Fruit fly (Drosophila melanogaster) whole organism, embryonic: ENCODE data around the gene sage.

Experiments
- Atf3 ChIP-seq: fragments of 200-800 bp; sonication (Bioruptor generic); optimal IDR thresholded peaks from 3 replicates; lab custom pipeline; 2016; ENCODE audit warnings: missing biosample characterization, missing genetic modification characterization
- Atf6 ChIP-seq: fragments of 200-800 bp; sonication (Bioruptor generic); IDR thresholded peaks from 2 replicates; pipeline ENCODE4 v1.3.6; 2022; ENCODE audit warnings: missing biosample characterization, missing genetic modification characterization
- Bteb2 ChIP-seq: fragments of 200-800 bp; sonication (Bioruptor generic); optimal IDR thresholded peaks from 2 replicates; lab custom pipeline; 2016; ENCODE audit warnings: missing biosample characterization, missing genetic modification characterization
- CG10366 ChIP-seq: fragments of 200-800 bp; sonication (Bioruptor generic); IDR thresholded peaks from 2 replicates; pipeline ENCODE4 v1.3.6; 2022; ENCODE audit warnings: missing biosample characterization, missing genetic modification characterization
- CG10979 ChIP-seq: fragments of 200-800 bp; sonication (Bioruptor generic); optimal IDR thresholded peaks from 2 replicates; lab custom pipeline; 2018; ENCODE audit warnings: missing biosample characterization, mild to moderate bottlenecking, missing genetic modification characterization, moderate library complexity
- CG11247 ChIP-seq: fragments of 200-800 bp; sonication (Bioruptor generic); IDR thresholded peaks from 2 replicates; pipeline ENCODE4 v1.3.6; 2022; ENCODE audit warnings: missing biosample characterization, missing genetic modification characterization
- CG13424 ChIP-seq: fragments of 200-800 bp; sonication (Bioruptor generic); optimal IDR thresholded peaks from 2 replicates; lab custom pipeline; 2019; ENCODE audit warnings: missing biosample characterization, mild to moderate bottlenecking, missing genetic modification characterization, moderate library complexity
- CG15269 ChIP-seq: fragments of 200-800 bp; sonication (Bioruptor generic); optimal IDR thresholded peaks from 2 replicates; lab custom pipeline; 2018; ENCODE audit warnings: missing biosample characterization, mild to moderate bottlenecking, missing genetic modification characterization, moderate library complexity
- CG17328 ChIP-seq: fragments of 200-800 bp; sonication (Bioruptor generic); IDR thresholded peaks from 2 replicates; pipeline ENCODE4 v1.3.6; 2022; ENCODE audit warnings: missing biosample characterization, missing genetic modification characterization
- CG17361 ChIP-seq: fragments of 200-800 bp; sonication (Bioruptor generic); IDR thresholded peaks from 3 replicates; pipeline ENCODE4 v1.3.6; 2022; ENCODE audit warnings: missing biosample characterization, missing genetic modification characterization
- CG2202 ChIP-seq: fragments of 200-800 bp; sonication (Bioruptor generic); optimal IDR thresholded peaks from 2 replicates; lab custom pipeline; 2018; ENCODE audit warnings: missing biosample characterization, mild to moderate bottlenecking, missing genetic modification characterization
- CG31224 ChIP-seq: fragments of 200-800 bp; sonication (Bioruptor generic); IDR thresholded peaks from 2 replicates; pipeline ENCODE4 v1.3.6; 2022; ENCODE audit warnings: missing biosample characterization, missing genetic modification characterization
- CG4328 ChIP-seq: fragments of 200-800 bp; sonication (Bioruptor generic); optimal IDR thresholded peaks from 3 replicates; lab custom pipeline; 2017; ENCODE audit warnings: missing biosample characterization, missing genetic modification reagents, missing genetic modification characterization
- CG4360 ChIP-seq: fragments of 200-800 bp; sonication (Bioruptor generic); IDR thresholded peaks from 2 replicates; pipeline ENCODE4 v1.3.6; 2022; ENCODE audit warnings: missing biosample characterization, missing genetic modification characterization
- CG4730 ChIP-seq: fragments of 200-800 bp; sonication (Bioruptor generic); IDR thresholded peaks from 2 replicates; pipeline ENCODE4 v1.3.6; 2022; ENCODE audit warnings: missing biosample characterization, missing genetic modification characterization
- CG5953 ChIP-seq: fragments of 200-800 bp; sonication (Bioruptor generic); IDR thresholded peaks from 2 replicates; pipeline ENCODE4 v1.3.6; 2022; ENCODE audit warnings: missing biosample characterization, missing genetic modification characterization
- CG6854 ChIP-seq: fragments of 200-800 bp; sonication (Bioruptor generic); optimal IDR thresholded peaks from 3 replicates; lab custom pipeline; 2017; ENCODE audit warnings: missing biosample characterization, mild to moderate bottlenecking, missing genetic modification characterization
- D ChIP-seq, 2 experiments: fragments of 200-800 bp in 1 of 2; fragments of >200 bp in 1 of 2; sonication (Bioruptor generic) in 1 of 2; optimal IDR thresholded peaks; 2 replicates in 1 of 2; 3 replicates in 1 of 2; lab custom pipeline; 2017; ENCODE audit warnings: mild to moderate bottlenecking in 1 of 2, missing biosample characterization in 1 of 2, missing genetic modification characterization in 1 of 2, missing genetic modification reagents in 1 of 2
- Dip2 ChIP-seq: fragments of 200-800 bp; sonication (Bioruptor generic); IDR thresholded peaks from 2 replicates; pipeline ENCODE4 v1.3.6; 2022; ENCODE audit warnings: missing biosample characterization, missing genetic modification characterization
- Dll ChIP-seq: fragments of 200-800 bp; sonication (Bioruptor generic); IDR thresholded peaks from 4 replicates; pipeline ENCODE4 v1.3.6; 2022; ENCODE audit warnings: missing biosample characterization, missing genetic modification characterization; ENCODE audit not compliant: partially characterized antibody
- Dref ChIP-seq: fragments of 200-800 bp; sonication (Bioruptor generic); IDR thresholded peaks from 2 replicates; pipeline ENCODE4 v1.3.6; 2022; ENCODE audit warnings: missing biosample characterization, missing genetic modification characterization
- Drgx ChIP-seq: fragments of 200-800 bp; sonication (Bioruptor generic); IDR thresholded peaks from 2 replicates; pipeline ENCODE4 v1.3.6; 2022; ENCODE audit warnings: missing biosample characterization, missing genetic modification characterization
- Fer3 ChIP-seq: fragments of 200-800 bp; sonication (Bioruptor generic); optimal IDR thresholded peaks from 2 replicates; lab custom pipeline; 2018; ENCODE audit warnings: missing biosample characterization, mild to moderate bottlenecking, missing genetic modification characterization, moderate library complexity
- Kr ChIP-seq: fragments of 200-800 bp; sonication (Bioruptor generic); optimal IDR thresholded peaks from 2 replicates; lab custom pipeline; 2017; ENCODE audit warnings: missing biosample characterization, mild to moderate bottlenecking, missing genetic modification characterization
- Nf-YA ChIP-seq: fragments of 200-800 bp; sonication (Bioruptor generic); IDR thresholded peaks from 2 replicates; pipeline ENCODE4 v1.3.6; 2022; ENCODE audit warnings: missing biosample characterization, missing genetic modification characterization
- Nf-YB ChIP-seq: fragments of 200-800 bp; sonication (Bioruptor generic); optimal IDR thresholded peaks from 3 replicates; lab custom pipeline; 2019; ENCODE audit warnings: missing biosample characterization, mild to moderate bottlenecking, missing genetic modification characterization, moderate library complexity
- Oli ChIP-seq: fragments of 200-800 bp; sonication (Bioruptor generic); optimal IDR thresholded peaks from 2 replicates; lab custom pipeline; 2018; ENCODE audit warnings: missing biosample characterization, mild to moderate bottlenecking, missing genetic modification characterization, moderate library complexity
- Pdp1 ChIP-seq, 2 experiments: fragments of 200-800 bp; sonication (Bioruptor generic); optimal IDR thresholded peaks; 3 replicates each; lab custom pipeline; 2016; ENCODE audit warnings: missing biosample characterization in 2 of 2, missing genetic modification characterization in 2 of 2, mild to moderate bottlenecking in 1 of 2, moderate library complexity in 1 of 2
- Rfx ChIP-seq: fragments of 200-800 bp; sonication (Bioruptor generic); IDR thresholded peaks from 2 replicates; pipeline ENCODE4 v1.3.6; 2022; ENCODE audit warnings: missing biosample characterization, missing genetic modification characterization
- Sox100B ChIP-seq: fragments of 200-800 bp; sonication (Bioruptor generic); optimal IDR thresholded peaks from 3 replicates; lab custom pipeline; 2018; ENCODE audit warnings: missing biosample characterization, mild to moderate bottlenecking, missing genetic modification characterization
- Sry-δ ChIP-seq: fragments of 200-800 bp; sonication (Bioruptor generic); optimal IDR thresholded peaks from 2 replicates; lab custom pipeline; 2016; ENCODE audit warnings: missing biosample characterization, missing genetic modification characterization
- amos ChIP-seq: fragments of 200-800 bp; sonication (Bioruptor generic); IDR thresholded peaks from 2 replicates; pipeline ENCODE4 v1.3.6; 2022; ENCODE audit warnings: missing biosample characterization, missing genetic modification characterization; ENCODE audit not compliant: partially characterized antibody
- az2 ChIP-seq: fragments of 200-800 bp; sonication (Bioruptor generic); optimal IDR thresholded peaks from 3 replicates; lab custom pipeline; 2016; ENCODE audit warnings: missing biosample characterization, missing genetic modification characterization
- bsh ChIP-seq, 2 experiments: fragments of 200-800 bp; sonication (Bioruptor generic); optimal IDR thresholded peaks; 2 replicates each; lab custom pipeline; 2017 to 2018; ENCODE audit warnings: mild to moderate bottlenecking in 2 of 2, missing biosample characterization in 2 of 2, missing genetic modification characterization in 2 of 2, moderate library complexity in 1 of 2
- chif ChIP-seq, 2 experiments: fragments of 200-800 bp; sonication (Bioruptor generic); optimal IDR thresholded peaks; 3 replicates each; lab custom pipeline; 2016; ENCODE audit warnings: missing biosample characterization in 2 of 2, missing genetic modification characterization in 2 of 2
- disco-r ChIP-seq: fragments of 200-800 bp; sonication (Bioruptor generic); optimal IDR thresholded peaks from 2 replicates; lab custom pipeline; 2016; ENCODE audit warnings: missing biosample characterization, missing genetic modification characterization
- dmrt99B ChIP-seq: fragments of 200-800 bp; sonication (Bioruptor generic); optimal IDR thresholded peaks from 2 replicates; lab custom pipeline; 2018; ENCODE audit warnings: missing biosample characterization, mild to moderate bottlenecking, missing genetic modification characterization, moderate library complexity
- dpn ChIP-seq, 2 experiments: fragments of 200-800 bp; sonication (Bioruptor generic); optimal IDR thresholded peaks; 3 replicates each; lab custom pipeline; 2016; ENCODE audit warnings: missing biosample characterization in 2 of 2, missing genetic modification characterization in 2 of 2
- eve ChIP-seq, 2 experiments: fragments of >200 bp; optimal IDR thresholded peaks; 2 replicates each; lab custom pipeline; 2017; ENCODE audit warnings: missing biosample characterization in 2 of 2, missing genetic modification characterization in 2 of 2
- eyg ChIP-seq: fragments of 200-800 bp; sonication (Bioruptor generic); optimal IDR thresholded peaks from 3 replicates; lab custom pipeline; 2016; ENCODE audit warnings: missing biosample characterization, missing genetic modification characterization
- grau ChIP-seq: fragments of 200-800 bp; optimal IDR thresholded peaks from 3 replicates; lab custom pipeline; 2019; ENCODE audit warnings: missing biosample characterization, mild to moderate bottlenecking, missing genetic modification characterization, moderate library complexity
- ind ChIP-seq: fragments of 200-800 bp; sonication (Bioruptor generic); optimal IDR thresholded peaks from 3 replicates; lab custom pipeline; 2016; ENCODE audit warnings: missing biosample characterization, missing genetic modification characterization
- lola ChIP-seq, 3 experiments: fragments of >200 bp in 2 of 3; fragments of 200-800 bp in 1 of 3; sonication (Bioruptor generic) in 1 of 3; optimal IDR thresholded peaks; 2 replicates each; lab custom pipeline; 2017 to 2019; ENCODE audit warnings: missing biosample characterization in 3 of 3, missing genetic modification characterization in 3 of 3, mild to moderate bottlenecking in 1 of 3, moderate library complexity in 1 of 3
- pzg ChIP-seq: fragments of 200-800 bp; sonication (Bioruptor generic); optimal IDR thresholded peaks from 3 replicates; lab custom pipeline; 2018; ENCODE audit warnings: missing biosample characterization, mild to moderate bottlenecking, missing genetic modification characterization, moderate library complexity
- run ChIP-seq: fragments of 200-800 bp; sonication (Bioruptor generic); optimal IDR thresholded peaks from 3 replicates; lab custom pipeline; 2018; ENCODE audit warnings: missing biosample characterization, mild to moderate bottlenecking, missing genetic modification characterization
- seq ChIP-seq: fragments of 200-800 bp; sonication (Bioruptor generic); IDR thresholded peaks from 2 replicates; pipeline ENCODE4 v1.3.6; 2022; ENCODE audit warnings: missing biosample characterization, missing genetic modification characterization
- tgo ChIP-seq: fragments of 200-800 bp; sonication (Bioruptor generic); IDR thresholded peaks from 3 replicates; pipeline ENCODE4 v1.3.6; 2022; ENCODE audit warnings: missing biosample characterization, missing genetic modification characterization
- wdn ChIP-seq: fragments of 200-800 bp; sonication (Bioruptor generic); IDR thresholded peaks from 2 replicates; pipeline ENCODE4 v1.3.6; 2022; ENCODE audit warnings: missing biosample characterization, missing genetic modification characterization
- wor ChIP-seq: fragments of 200-800 bp; sonication (Bioruptor generic); IDR thresholded peaks from 2 replicates; pipeline ENCODE4 v1.3.6; 2022; ENCODE audit warnings: missing biosample characterization, missing genetic modification characterization
- zfh1 ChIP-seq: fragments of 200-800 bp; sonication (Bioruptor generic); IDR thresholded peaks from 3 replicates; pipeline ENCODE4 v1.3.6; 2022; ENCODE audit warnings: missing biosample characterization, missing genetic modification characterization

sage gene

dm6 chr3R:9250868-9251267 is 13.1 kb downstream of the sage start (continued):
- TF ChIP-seq CG4360 (GFP tag; lab: Robert Waterston, UW), result 0 out of 2 replicates have a peak, but pooled peaks have one; percentile 11
- TF ChIP-seq Fer3 (tag; lab: Kevin White, UChicago), result no peak
- no peak for TF ChIP-seq Sox100B
- TF ChIP-seq Pdp1 (GFP tag; optimal IDR thresholded peaks at IDR 0.05; lab: Kevin White, UChicago), result peak in 1 of 2 experiments; percentile 29
- TF ChIP-seq CG17361 (GFP tag; lab: Robert Waterston, UW), result no peak
- peak; percentile 34; the same call in 1 of the 2 replicates for TF ChIP-seq Nf-YA
- TF ChIP-seq CG2202 (tag; lab: Kevin White, UChicago), result no peak
- TF ChIP-seq ind (GFP tag; lab: Kevin White, UChicago), result peak; percentile 10
- peak; percentile 84 for TF ChIP-seq Drgx
- no peak for TF ChIP-seq wor (GFP tag; lab: Robert Waterston, UW)
- peak; percentile 46 for TF ChIP-seq CG10979 (tag; lab: Kevin White, UChicago)
- TF ChIP-seq Atf6 (GFP tag; lab: Robert Waterston, UW), result no peak
- TF ChIP-seq CG5953, result no peak
- TF ChIP-seq seq (GFP tag; lab: Robert Waterston, UW), result no peak
- no peak for TF ChIP-seq Dip2 (GFP tag; lab: Robert Waterston, UW)
- TF ChIP-seq CG13424, result peak; percentile 16
- TF ChIP-seq eve (GFP tag; optimal IDR thresholded peaks at IDR 0.05; lab: Kevin White, UChicago), result no peak
- no peak; the same call in 1 of the 2 replicates for TF ChIP-seq CG10366 (GFP tag; lab: Robert Waterston, UW)
- TF ChIP-seq tgo (GFP tag; lab: Robert Waterston, UW), result peak; percentile 24; the same call in 1 of the 3 replicates
- no peak for TF ChIP-seq CG4328 (GFP tag; lab: Kevin White, UChicago)
- TF ChIP-seq Oli (tag; lab: Kevin White, UChicago), result peak; percentile 15
- no peak for TF ChIP-seq CG15269 (tag; lab: Kevin White, UChicago)
- 0 out of 3 replicates have a peak, but pooled peaks have one; percentile 61 for TF ChIP-seq zfh1 (GFP tag; lab: Robert Waterston, UW)
- TF ChIP-seq pzg (GFP tag; lab: Kevin White, UChicago), result no peak
- no peak for TF ChIP-seq eyg (GFP tag; lab: Kevin White, UChicago)
- no peak for TF ChIP-seq Nf-YB (GFP tag; lab: Kevin White, UChicago)
- peak in 1 of 3 experiments; percentile 33 for TF ChIP-seq lola (GFP tag; optimal IDR thresholded peaks at IDR 0.05; lab: Kevin White, UChicago)
- peak; percentile 27 for TF ChIP-seq Atf3
- no peak for TF ChIP-seq wdn
- TF ChIP-seq CG6854, result no peak
- TF ChIP-seq CG4730 (GFP tag; lab: Robert Waterston, UW), result 0 out of 2 replicates have a peak, but pooled peaks have one; percentile 45
- TF ChIP-seq CG31224 (GFP tag; lab: Robert Waterston, UW), result 0 out of 2 replicates have a peak, but pooled peaks have one; percentile 7
- no peak for TF ChIP-seq Sry-δ
- TF ChIP-seq run (tag; lab: Kevin White, UChicago), result no peak
- TF ChIP-seq dpn (GFP tag; optimal IDR thresholded peaks at IDR 0.05; lab: Kevin White, UChicago), result peak in 1 of 2 experiments; percentile 33
- no peak for TF ChIP-seq D (optimal IDR thresholded peaks at IDR 0.05; lab: Kevin White, UChicago)
- no peak for TF ChIP-seq D (GFP tag; optimal IDR thresholded peaks at IDR 0.05; lab: Kevin White, UChicago)
- TF ChIP-seq chif (GFP tag; optimal IDR thresholded peaks at IDR 0.05; lab: Kevin White, UChicago), result peak in 1 of 2 experiments; percentile 23
- TF ChIP-seq Kr (GFP tag; lab: Kevin White, UChicago), result no peak
- no peak for TF ChIP-seq amos
- TF ChIP-seq dmrt99B (tag; lab: Kevin White, UChicago), result no peak
- TF ChIP-seq bsh (GFP tag; optimal IDR thresholded peaks at IDR 0.05; lab: Kevin White, UChicago), result peak; percentile 53 to 56
- TF ChIP-seq CG11247, result no peak
- no peak for TF ChIP-seq disco-r (GFP tag; lab: Kevin White, UChicago)
- peak; percentile 24 for TF ChIP-seq az2
- 0 out of 2 replicates have a peak, but pooled peaks have one; percentile 22 for TF ChIP-seq Rfx
- no peak for TF ChIP-seq grau (tag; lab: Kevin White, UChicago)
- TF ChIP-seq Dref (GFP tag; lab: Robert Waterston, UW), result no peak
- TF ChIP-seq Dll (GFP tag; lab: Robert Waterston, UW), result no peak
- no peak for TF ChIP-seq Bteb2 (GFP tag; lab: Kevin White, UChicago)
- TF ChIP-seq CG17328 (GFP tag; lab: Robert Waterston, UW), result peak; percentile 70
